Fruit fly (Drosophila melanogaster): ENCODE data around the gene Hsc70-3.

- peak; percentile 83 for TF ChIP-seq sens (GFP tag)
- TF ChIP-seq rib (GFP tag; IDR thresholded peaks at IDR 0.05): no peak
- TF ChIP-seq her (GFP tag; optimal IDR thresholded peaks at IDR 0.05): peak; percentile 40
- TF ChIP-seq ase (GFP tag; IDR thresholded peaks at IDR 0.05): no peak
- TF ChIP-seq Gug (GFP tag; IDR thresholded peaks at IDR 0.05): no peak
- TF ChIP-seq Oaz (GFP tag; IDR thresholded peaks at IDR 0.05): no peak
- no peak for TF ChIP-seq wdn (GFP tag; IDR thresholded peaks at IDR 0.05)
- no peak for TF ChIP-seq ro (GFP tag; IDR thresholded peaks at IDR 0.05)
These were observed at the start of gene Hsc70-3 for dm6 chrX:11806867-11807747.
